Worm (Caenorhabditis elegans) whole organism, L4 larva: ENCODE data around the gene zhit-2.

Source experiments
- F10B5.3 ChIP-seq: sonication (generic microtip); optimal IDR thresholded peaks from 2 replicates; lab custom pipeline; 2016; ENCODE audit warnings: mild to moderate bottlenecking, missing genetic modification characterization, missing compliant biosample characterization
- F26F4.8 ChIP-seq: fragments of 200-800 bp; sonication (Bioruptor generic); conservative IDR thresholded peaks from 2 replicates; pipeline ENCODE4 v1.3.6; 2022; ENCODE audit warnings: missing genetic modification characterization, missing compliant biosample characterization
- F44E2.7 ChIP-seq: fragments of 200-800 bp; sonication (Bioruptor generic); IDR thresholded peaks from 2 replicates; pipeline ENCODE4 v2.1.2; 2022; ENCODE audit warnings: missing genetic modification characterization, missing compliant biosample characterization
- T20F7.1 ChIP-seq: fragments of 200-800 bp; sonication (Bioruptor generic); optimal IDR thresholded peaks from 2 replicates; lab custom pipeline; 2018; ENCODE audit warnings: mild to moderate bottlenecking, missing genetic modification characterization, missing compliant biosample characterization
- Y75B8A.6 ChIP-seq: fragments of 200-800 bp; sonication (Bioruptor generic); IDR thresholded peaks from 2 replicates; pipeline ENCODE4 v1.3.6; 2022; ENCODE audit warnings: missing genetic modification reagents, missing genetic modification characterization, missing compliant biosample characterization
- aha-1 ChIP-seq: fragments of 150-350 bp; peaks from one replicate; lab custom pipeline; 2014; ENCODE audit warnings: missing biosample characterization, missing genetic modification characterization
- ama-1 ChIP-seq: fragments of 150-350 bp; optimal IDR thresholded peaks from 2 replicates; lab custom pipeline; 2014; ENCODE audit warnings: inconsistent platforms, mixed read lengths
- arid-1 ChIP-seq: fragments of 200-800 bp; sonication (Bioruptor generic); conservative IDR thresholded peaks from 2 replicates; pipeline ENCODE4 v1.3.6; 2022; ENCODE audit warnings: missing genetic modification reagents, missing genetic modification characterization, missing compliant biosample characterization
- attf-4 ChIP-seq: sonication (generic microtip); optimal IDR thresholded peaks from 3 replicates; lab custom pipeline; 2017; ENCODE audit warnings: missing biosample characterization, missing genetic modification characterization
- ceh-28 ChIP-seq: fragments of 150-350 bp; optimal IDR thresholded peaks from 2 replicates; lab custom pipeline; 2014; ENCODE audit warnings: missing biosample characterization, missing genetic modification reagents, missing genetic modification characterization
- ceh-32 ChIP-seq: sonication (generic microtip); optimal IDR thresholded peaks from 2 replicates; lab custom pipeline; 2016; ENCODE audit warnings: mild to moderate bottlenecking, missing genetic modification characterization, missing compliant biosample characterization; ENCODE audit not compliant: poor library complexity
- ceh-44 ChIP-seq: fragments of 200-800 bp; sonication (Bioruptor generic); IDR thresholded peaks from 2 replicates; pipeline ENCODE4 v1.3.6; 2022; ENCODE audit warnings: missing genetic modification reagents, missing genetic modification characterization, missing compliant biosample characterization
- ceh-82 ChIP-seq: sonication (generic microtip); optimal IDR thresholded peaks from 2 replicates; lab custom pipeline; 2017; ENCODE audit warnings: missing biosample characterization, missing genetic modification characterization
- cey-2 ChIP-seq: sonication (generic microtip); optimal IDR thresholded peaks from 3 replicates; lab custom pipeline; 2017; ENCODE audit warnings: missing genetic modification characterization, mild to moderate bottlenecking, missing compliant biosample characterization, antibody characterized with exemption, borderline replicate concordance; ENCODE audit not compliant: insufficient read depth
- daf-19 ChIP-seq: fragments of 200-800 bp; sonication (Bioruptor generic); conservative IDR thresholded peaks from 2 replicates; pipeline ENCODE4 v1.3.6; 2022; ENCODE audit warnings: missing genetic modification characterization, missing compliant biosample characterization
- dmd-8 ChIP-seq: fragments of 200-800 bp; sonication (Bioruptor generic); IDR thresholded peaks from 2 replicates; pipeline ENCODE4 v1.3.6; 2022; ENCODE audit warnings: missing genetic modification characterization, missing compliant biosample characterization
- dpl-1 ChIP-seq: fragments of 150-350 bp; optimal IDR thresholded peaks from 2 replicates; lab custom pipeline; 2014; ENCODE audit warnings: missing biosample characterization, missing genetic modification reagents, missing genetic modification characterization
- duxl-1 ChIP-seq: sonication (generic microtip); optimal IDR thresholded peaks from 2 replicates; lab custom pipeline; 2016; ENCODE audit warnings: mild to moderate bottlenecking, missing genetic modification characterization, moderate library complexity, missing compliant biosample characterization; ENCODE audit not compliant: poor library complexity
- dve-1 ChIP-seq: sonication (generic microtip); optimal IDR thresholded peaks from 2 replicates; lab custom pipeline; 2017; ENCODE audit warnings: antibody characterized with exemption, mild to moderate bottlenecking, missing genetic modification characterization, missing compliant biosample characterization; ENCODE audit not compliant: insufficient read depth
- fkh-10 ChIP-seq: fragments of 150-350 bp; optimal IDR thresholded peaks from 2 replicates; lab custom pipeline; 2014; ENCODE audit warnings: missing biosample characterization, missing genetic modification reagents, missing genetic modification characterization
- gei-8 ChIP-seq: fragments of 200-800 bp; sonication (Bioruptor generic); optimal IDR thresholded peaks from 2 replicates; lab custom pipeline; 2018; ENCODE audit warnings: mild to moderate bottlenecking, missing genetic modification characterization, missing compliant biosample characterization
- hif-1 ChIP-seq, 2 experiments: sonication (generic microtip); optimal IDR thresholded peaks; 2 replicates each; lab custom pipeline; 2016 to 2017; ENCODE audit warnings: missing compliant biosample characterization in 2 of 2, missing genetic modification characterization in 2 of 2, missing genetic modification reagents in 2 of 2, missing genotype in 2 of 2, mild to moderate bottlenecking in 1 of 2
- hlh-11 ChIP-seq: fragments of 200-800 bp; sonication (Bioruptor generic); optimal IDR thresholded peaks from 2 replicates; lab custom pipeline; 2018; ENCODE audit warnings: mild to moderate bottlenecking, missing genetic modification characterization, missing compliant biosample characterization
- jun-1 ChIP-seq: fragments of 150-350 bp; optimal IDR thresholded peaks from 2 replicates; lab custom pipeline; 2014; ENCODE audit warnings: missing biosample characterization, missing genetic modification reagents, missing genetic modification characterization
- lin-38 ChIP-seq: fragments of 200-800 bp; sonication (Bioruptor generic); IDR thresholded peaks from 2 replicates; pipeline ENCODE4 v1.3.6; 2022; ENCODE audit warnings: missing genetic modification reagents, missing genetic modification characterization, missing compliant biosample characterization
- lin-39 ChIP-seq: fragments of 150-350 bp; optimal IDR thresholded peaks from 2 replicates; lab custom pipeline; 2014; ENCODE audit warnings: missing biosample characterization, missing genetic modification reagents, missing genetic modification characterization
- madf-5 ChIP-seq, 2 experiments: fragments of 200-800 bp; sonication (Bioruptor generic); IDR thresholded peaks; 2 replicates each; pipeline ENCODE4 v1.3.6; 2022; ENCODE audit warnings: missing compliant biosample characterization in 2 of 2, missing genetic modification characterization in 2 of 2
- madf-9 ChIP-seq: fragments of 200-800 bp; sonication (Bioruptor generic); conservative IDR thresholded peaks from 2 replicates; pipeline ENCODE4 v1.3.6; 2022; ENCODE audit warnings: missing genetic modification reagents, missing genetic modification characterization, missing compliant biosample characterization
- mxl-2 ChIP-seq: fragments of 200-800 bp; sonication (Bioruptor generic); conservative IDR thresholded peaks from 2 replicates; pipeline ENCODE4 v1.3.6; 2022; ENCODE audit warnings: missing genetic modification reagents, missing genetic modification characterization, missing compliant biosample characterization
- nhr-25 ChIP-seq: sonication (generic microtip); optimal IDR thresholded peaks from 2 replicates; lab custom pipeline; 2017; ENCODE audit warnings: missing genetic modification characterization, mild to moderate bottlenecking, missing compliant biosample characterization, antibody characterized with exemption, moderate library complexity, borderline replicate concordance; ENCODE audit not compliant: insufficient read depth
- nhr-41 ChIP-seq: fragments of 200-800 bp; sonication (Bioruptor generic); IDR thresholded peaks from 2 replicates; pipeline ENCODE4 v1.3.6; 2022; ENCODE audit warnings: missing genetic modification reagents, missing genetic modification characterization, missing compliant biosample characterization
- nhr-48 ChIP-seq: sonication (generic microtip); optimal IDR thresholded peaks from 2 replicates; lab custom pipeline; 2016; ENCODE audit warnings: mild to moderate bottlenecking, missing genetic modification characterization, missing compliant biosample characterization
- nhr-6 ChIP-seq: fragments of 150-350 bp; optimal IDR thresholded peaks from 2 replicates; lab custom pipeline; 2014; ENCODE audit warnings: missing biosample characterization, missing genetic modification characterization
- php-3 ChIP-seq: fragments of 200-800 bp; sonication (Bioruptor generic); IDR thresholded peaks from 2 replicates; pipeline ENCODE4 v1.3.6; 2022; ENCODE audit warnings: missing genetic modification reagents, missing genetic modification characterization, missing compliant biosample characterization
- rbr-2 ChIP-seq: sonication (generic microtip); optimal IDR thresholded peaks from 2 replicates; lab custom pipeline; 2016; ENCODE audit warnings: missing genotype, missing genetic modification characterization, missing compliant biosample characterization
- sdz-12 ChIP-seq: fragments of 200-800 bp; sonication (Bioruptor generic); optimal IDR thresholded peaks from 2 replicates; lab custom pipeline; 2018; ENCODE audit warnings: mild to moderate bottlenecking, missing genetic modification characterization, missing compliant biosample characterization
- set-16 ChIP-seq: fragments of 200-800 bp; sonication (Bioruptor generic); IDR thresholded peaks from 2 replicates; pipeline ENCODE4 v1.3.6; 2022; ENCODE audit warnings: missing genetic modification reagents, missing genetic modification characterization, missing compliant biosample characterization
- snpc-4 ChIP-seq: fragments of 150-350 bp; optimal IDR thresholded peaks from 2 replicates; lab custom pipeline; 2014; ENCODE audit warnings: missing biosample characterization, missing genetic modification characterization
- spr-3 ChIP-seq: fragments of 200-800 bp; sonication (Bioruptor generic); optimal IDR thresholded peaks from 2 replicates; lab custom pipeline; 2018; ENCODE audit warnings: mild to moderate bottlenecking, missing genetic modification characterization, missing compliant biosample characterization
- tag-97 ChIP-seq: fragments of 200-800 bp; sonication (Bioruptor generic); IDR thresholded peaks from 2 replicates; pipeline ENCODE4 v1.3.6; 2022; ENCODE audit warnings: missing genetic modification characterization, missing compliant biosample characterization
- unc-130 ChIP-seq: sonication (generic microtip); optimal IDR thresholded peaks from 2 replicates; lab custom pipeline; 2016; ENCODE audit warnings: missing genetic modification reagents, missing genetic modification characterization, missing compliant biosample characterization
- vab-7 ChIP-seq: fragments of 200-800 bp; sonication (Bioruptor generic); IDR thresholded peaks from 2 replicates; pipeline ENCODE4 v1.3.6; 2022; ENCODE audit warnings: missing genetic modification reagents, missing genetic modification characterization, missing compliant biosample characterization
- zag-1 ChIP-seq: fragments of 150-350 bp; optimal IDR thresholded peaks from 2 replicates; lab custom pipeline; 2014; ENCODE audit warnings: missing biosample characterization, missing genetic modification characterization
- zfp-2 ChIP-seq: sonication (generic microtip); optimal IDR thresholded peaks from 2 replicates; lab custom pipeline; 2016; ENCODE audit warnings: mild to moderate bottlenecking, missing genetic modification characterization, missing compliant biosample characterization
- zfp-3 ChIP-seq: fragments of 200-800 bp; sonication (Bioruptor generic); conservative IDR thresholded peaks from 2 replicates; pipeline ENCODE4 v1.3.6; 2022; ENCODE audit warnings: missing genetic modification reagents, missing genetic modification characterization, missing compliant biosample characterization
- zip-11 ChIP-seq: fragments of 200-800 bp; sonication (Bioruptor generic); IDR thresholded peaks from 2 replicates; pipeline ENCODE4 v1.3.6; 2022; ENCODE audit warnings: missing genetic modification characterization, missing compliant biosample characterization
- zip-2 ChIP-seq: fragments of 150-350 bp; optimal IDR thresholded peaks from 2 replicates; lab custom pipeline; 2014; ENCODE audit warnings: missing biosample characterization, missing genetic modification characterization
- ztf-11 ChIP-seq: fragments of 150-350 bp; optimal IDR thresholded peaks from 2 replicates; lab custom pipeline; 2014; ENCODE audit warnings: missing biosample characterization, missing genetic modification characterization
- ztf-7 ChIP-seq: fragments of 150-350 bp; optimal IDR thresholded peaks from 2 replicates; lab custom pipeline; 2014; ENCODE audit warnings: missing biosample characterization, missing genetic modification characterization

zhit-2 gene

ce11 chrIII:4196988-4197384, 47.2 kb downstream of the zhit-2 start, which contains the start of gene asd-1:
asd-1 (plus strand) TSS chrIII:4197285.
- TF ChIP-seq lin-39 (tag; lab: Kevin White, UChicago): no peak
- no peak for TF ChIP-seq unc-130
- TF ChIP-seq F26F4.8 (GFP tag; lab: Robert Waterston, UW): no peak
- TF ChIP-seq duxl-1 (tag; lab: Kevin White, UChicago): no peak
- no peak for TF ChIP-seq F10B5.3 (tag; lab: Kevin White, UChicago)
- TF ChIP-seq zag-1: no peak
- no peak for TF ChIP-seq ceh-82 (tag; lab: Kevin White, UChicago)
- no peak for TF ChIP-seq lin-38
- TF ChIP-seq ceh-32 (tag; lab: Kevin White, UChicago): no peak
- no peak for TF ChIP-seq php-3 (GFP tag; lab: Robert Waterston, UW)
- no peak for TF ChIP-seq hlh-11 (tag; lab: Kevin White, UChicago)
- TF ChIP-seq madf-5 (GFP tag; IDR thresholded peaks at IDR 0.05; lab: Robert Waterston, UW): no peak
- no peak for TF ChIP-seq ama-1 (lab: Kevin White, UChicago)
- no peak for TF ChIP-seq fkh-10
- TF ChIP-seq F44E2.7 (GFP tag; lab: Robert Waterston, UW): no peak
- TF ChIP-seq T20F7.1 (GFP tag; lab: Kevin White, UChicago): no peak
- no peak for TF ChIP-seq dpl-1
- no peak for TF ChIP-seq Y75B8A.6 (GFP tag; lab: Robert Waterston, UW)
- no peak for TF ChIP-seq attf-4 (tag; lab: Kevin White, UChicago)
- TF ChIP-seq dmd-8: no peak

ce11 chrIII:4196301-4196987, 47.7 kb downstream of the zhit-2 start:
- TF ChIP-seq dmd-8 (no peak), zfp-3 (GFP tag; lab: Robert Waterston, UW) (no peak), nhr-48 (no peak), aha-1 (tag; lab: Kevin White, UChicago) (peak; percentile 87), set-16 (no peak), lin-38 (peak; percentile 30; the same call in 1 of the 2 replicates), rbr-2 (tag; lab: Kevin White, UChicago) (peak; percentile 45), zip-2 (tag; lab: Kevin White, UChicago) (no peak), F10B5.3 (tag; lab: Kevin White, UChicago) (no peak), hlh-11 (tag; lab: Kevin White, UChicago) (peak; percentile 25), sdz-12 (no peak), daf-19 (no peak), ceh-44 (GFP tag; lab: Robert Waterston, UW) (no peak), duxl-1 (tag; lab: Kevin White, UChicago) (no peak), zip-11 (no peak), gei-8 (GFP tag; lab: Kevin White, UChicago) (no peak), mxl-2 (GFP tag; lab: Robert Waterston, UW) (no peak), dve-1 (tag; lab: Kevin White, UChicago) (no peak), vab-7 (GFP tag; lab: Robert Waterston, UW) (no peak), nhr-6 (tag; lab: Kevin White, UChicago) (peak; percentile 45), ztf-11 (tag; lab: Kevin White, UChicago) (no peak), arid-1 (GFP tag; lab: Robert Waterston, UW) (no peak), madf-9 (no peak), nhr-25 (tag; lab: Kevin White, UChicago) (no peak), ceh-28 (tag; lab: Kevin White, UChicago) (no peak), spr-3 (GFP tag; lab: Kevin White, UChicago) (no peak), php-3 (GFP tag; lab: Robert Waterston, UW) (no peak), hif-1 (tag; optimal IDR thresholded peaks at IDR 0.05; lab: Kevin White, UChicago) (peak in 1 of 2 experiments; percentile 67), zfp-2 (tag; lab: Kevin White, UChicago) (no peak), snpc-4 (tag; lab: Kevin White, UChicago) (no peak), cey-2 (tag; lab: Kevin White, UChicago) (no peak), ztf-7 (tag; lab: Kevin White, UChicago) (no peak), tag-97 (GFP tag; lab: Robert Waterston, UW) (no peak), jun-1 (tag; lab: Kevin White, UChicago) (no peak), nhr-41 (GFP tag; lab: Robert Waterston, UW) (no peak)
